Worm (Caenorhabditis elegans): Measurements from ENCODE around the gene H05C05.4.

DNA sequence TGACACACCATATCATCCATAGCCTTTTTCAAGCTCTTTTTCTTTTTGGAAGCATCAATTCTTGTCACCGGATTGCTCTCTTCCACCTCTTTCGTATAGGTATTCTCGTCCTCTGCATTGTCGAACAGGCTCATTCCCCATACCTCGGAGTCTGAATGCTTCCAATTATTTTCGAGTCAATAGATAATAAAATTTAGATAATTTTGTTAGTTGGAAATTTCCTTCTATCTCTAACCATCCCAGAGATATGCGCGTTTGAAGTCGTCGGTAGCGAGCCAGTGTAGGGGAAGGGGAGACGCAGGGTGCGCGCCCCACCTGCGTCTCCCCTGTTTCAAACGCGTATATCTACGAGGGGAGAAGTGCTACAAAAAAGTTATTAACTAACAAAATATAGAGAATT, 25.1 kb downstream of the H05C05.4 start:
- TF ChIP-seq ham-2 (GFP tag; optimal IDR thresholded peaks at IDR 0.05), result no peak
- TF ChIP-seq sem-2 (GFP tag; optimal IDR thresholded peaks at IDR 0.05), result no peak
- no peak for TF ChIP-seq pha-4 (tag; optimal IDR thresholded peaks at IDR 0.05)
- no peak for TF ChIP-seq elt-3 (tag; optimal IDR thresholded peaks at IDR 0.05)
- no peak for TF ChIP-seq nhr-237 (tag; optimal IDR thresholded peaks at IDR 0.05)
- no peak for TF ChIP-seq mep-1 (tag; optimal IDR thresholded peaks at IDR 0.05)
- TF ChIP-seq unc-62 (GFP tag; optimal IDR thresholded peaks at IDR 0.05), result no peak
